Worm (Caenorhabditis elegans) whole organism, L3 larva: ENCODE measurements around the gene F49C12.3.

ENCODE experiments used
- R02D3.7 ChIP-seq: fragments of 150-350 bp; optimal IDR thresholded peaks from 2 replicates; lab custom pipeline; 2014; ENCODE audit warnings: missing biosample characterization, missing genetic modification characterization
- ZK546.5 ChIP-seq: sonication (generic microtip); optimal IDR thresholded peaks from 2 replicates; lab custom pipeline; 2017; ENCODE audit warnings: missing biosample characterization, missing genetic modification characterization
- aly-2 ChIP-seq: fragments of 150-350 bp; optimal IDR thresholded peaks from 2 replicates; lab custom pipeline; 2014; ENCODE audit warnings: missing biosample characterization, missing genetic modification characterization
- ama-1 ChIP-seq: fragments of 150-350 bp; optimal IDR thresholded peaks from 2 replicates; lab custom pipeline; 2018
- ceh-16 ChIP-seq: sonication (generic microtip); optimal IDR thresholded peaks from 2 replicates; lab custom pipeline; 2017; ENCODE audit warnings: missing biosample characterization, missing genetic modification characterization
- ceh-28 ChIP-seq: fragments of 150-350 bp; optimal IDR thresholded peaks from 2 replicates; lab custom pipeline; 2014; ENCODE audit warnings: missing biosample characterization, missing genetic modification reagents, missing genetic modification characterization
- ceh-82 ChIP-seq: fragments of 150-350 bp; optimal IDR thresholded peaks from 2 replicates; lab custom pipeline; 2014; ENCODE audit warnings: missing biosample characterization, missing genetic modification characterization
- ceh-9 ChIP-seq: sonication (generic microtip); optimal IDR thresholded peaks from 2 replicates; lab custom pipeline; 2018; ENCODE audit warnings: missing biosample characterization, missing genetic modification characterization
- daf-12 ChIP-seq: fragments of 150-350 bp; optimal IDR thresholded peaks from 2 replicates; lab custom pipeline; 2014; ENCODE audit warnings: missing biosample characterization, missing genetic modification reagents, missing genetic modification characterization
- egl-5 ChIP-seq: fragments of 150-350 bp; optimal IDR thresholded peaks from 2 replicates; lab custom pipeline; 2017; ENCODE audit warnings: missing biosample characterization, missing genetic modification reagents, missing genetic modification characterization, inconsistent platforms
- elt-1 ChIP-seq: fragments of 150-350 bp; optimal IDR thresholded peaks from 2 replicates; lab custom pipeline; 2014; ENCODE audit warnings: missing biosample characterization, missing genetic modification characterization
- elt-2 ChIP-seq: sonication (generic microtip); optimal IDR thresholded peaks from 2 replicates; lab custom pipeline; 2016; ENCODE audit warnings: missing genetic modification reagents, mild to moderate bottlenecking, missing genetic modification characterization, missing compliant biosample characterization
- elt-3 ChIP-seq, 3 experiments: fragments of 150-350 bp in 1 of 3; sonication (generic microtip) in 2 of 3; optimal IDR thresholded peaks; 2 replicates in 2 of 3; 4 replicates in 1 of 3; lab custom pipeline; 2014 to 2017; ENCODE audit warnings: missing biosample characterization in 3 of 3, missing genetic modification characterization in 3 of 3
- eor-1 ChIP-seq, 2 experiments: fragments of 150-350 bp; optimal IDR thresholded peaks; 2 replicates each; lab custom pipeline; 2014 to 2018; ENCODE audit warnings: missing biosample characterization in 2 of 2, missing genetic modification characterization in 2 of 2
- fkh-10 ChIP-seq: sonication (generic microtip); optimal IDR thresholded peaks from 2 replicates; lab custom pipeline; 2017; ENCODE audit warnings: missing biosample characterization, missing genetic modification reagents, missing genetic modification characterization
- fos-1 ChIP-seq: fragments of 150-350 bp; optimal IDR thresholded peaks from 2 replicates; lab custom pipeline; 2014; ENCODE audit warnings: missing biosample characterization, missing genetic modification characterization
- hmg-11 ChIP-seq: sonication (generic microtip); optimal IDR thresholded peaks from 2 replicates; lab custom pipeline; 2016; ENCODE audit warnings: missing genetic modification characterization, missing compliant biosample characterization
- jun-1 ChIP-seq: fragments of 150-350 bp; optimal IDR thresholded peaks from 2 replicates; lab custom pipeline; 2014; ENCODE audit warnings: missing biosample characterization, missing genetic modification reagents, missing genetic modification characterization
- lin-15B ChIP-seq: fragments of 150-350 bp; optimal IDR thresholded peaks from 2 replicates; lab custom pipeline; 2014; ENCODE audit warnings: missing biosample characterization, missing genetic modification characterization
- lin-39 ChIP-seq: fragments of 150-350 bp; optimal IDR thresholded peaks from 2 replicates; lab custom pipeline; 2018; ENCODE audit warnings: missing biosample characterization, missing genetic modification reagents, missing genetic modification characterization
- lsy-12 ChIP-seq: sonication (generic microtip); optimal IDR thresholded peaks from 2 replicates; lab custom pipeline; 2016; ENCODE audit warnings: mild to moderate bottlenecking, missing genetic modification characterization, missing compliant biosample characterization
- mdl-1 ChIP-seq: fragments of 150-350 bp; optimal IDR thresholded peaks from 2 replicates; lab custom pipeline; 2014; ENCODE audit warnings: missing biosample characterization, missing genetic modification characterization
- mml-1 ChIP-seq: fragments of 150-350 bp; sonication (generic microtip); optimal IDR thresholded peaks from 3 replicates; lab custom pipeline; 2014; ENCODE audit warnings: missing biosample characterization, missing genetic modification characterization
- nhr-12 ChIP-seq: fragments of 150-350 bp; optimal IDR thresholded peaks from 2 replicates; lab custom pipeline; 2014; ENCODE audit warnings: missing biosample characterization, missing genetic modification characterization
- nhr-23 ChIP-seq: fragments of 150-350 bp; optimal IDR thresholded peaks from 2 replicates; lab custom pipeline; 2014; ENCODE audit warnings: missing biosample characterization, missing genetic modification reagents, missing genetic modification characterization
- nhr-28 ChIP-seq: fragments of 150-350 bp; optimal IDR thresholded peaks from 2 replicates; lab custom pipeline; 2014; ENCODE audit warnings: missing biosample characterization, missing genetic modification characterization
- nhr-43 ChIP-seq: sonication (generic microtip); optimal IDR thresholded peaks from 2 replicates; lab custom pipeline; 2016; ENCODE audit warnings: mild to moderate bottlenecking, missing genetic modification characterization, missing compliant biosample characterization; ENCODE audit not compliant: poor library complexity, severe bottlenecking
- nhr-67 ChIP-seq: fragments of 150-350 bp; optimal IDR thresholded peaks from 2 replicates; lab custom pipeline; 2014; ENCODE audit warnings: missing biosample characterization, missing genetic modification characterization
- nhr-76 ChIP-seq: fragments of 150-350 bp; sonication (generic microtip); optimal IDR thresholded peaks from 5 replicates; lab custom pipeline; 2014; ENCODE audit warnings: missing biosample characterization, missing genetic modification characterization
- nhr-77 ChIP-seq: fragments of 150-350 bp; optimal IDR thresholded peaks from 2 replicates; lab custom pipeline; 2014; ENCODE audit warnings: missing biosample characterization, missing genetic modification characterization
- pha-4 ChIP-seq: fragments of 150-350 bp; optimal IDR thresholded peaks from 2 replicates; lab custom pipeline; 2014; ENCODE audit warnings: missing biosample characterization, missing genetic modification reagents, missing genetic modification characterization
- pqm-1 ChIP-seq: fragments of 150-350 bp; optimal IDR thresholded peaks from 2 replicates; lab custom pipeline; 2017; ENCODE audit warnings: missing biosample characterization, missing genetic modification characterization, inconsistent platforms
- sea-2 ChIP-seq: fragments of 150-350 bp; sonication (generic microtip); optimal IDR thresholded peaks from 4 replicates; lab custom pipeline; 2014; ENCODE audit warnings: missing biosample characterization, missing genetic modification reagents, missing genetic modification characterization
- tbx-2 ChIP-seq: sonication (generic microtip); optimal IDR thresholded peaks from 2 replicates; lab custom pipeline; 2016; ENCODE audit warnings: mild to moderate bottlenecking, missing genetic modification characterization, missing compliant biosample characterization
- unc-62 ChIP-seq: fragments of 150-350 bp; sonication (generic microtip); optimal IDR thresholded peaks from 4 replicates; lab custom pipeline; 2014; ENCODE audit warnings: missing biosample characterization, missing genetic modification reagents, missing genetic modification characterization
- ztf-11 ChIP-seq: fragments of 150-350 bp; optimal IDR thresholded peaks from 2 replicates; lab custom pipeline; 2014; ENCODE audit warnings: missing biosample characterization, missing genetic modification characterization
- ztf-4 ChIP-seq: fragments of 150-350 bp; optimal IDR thresholded peaks from 2 replicates; lab custom pipeline; 2014; ENCODE audit warnings: missing biosample characterization, missing genetic modification characterization

The F49C12.3 gene

DNA sequence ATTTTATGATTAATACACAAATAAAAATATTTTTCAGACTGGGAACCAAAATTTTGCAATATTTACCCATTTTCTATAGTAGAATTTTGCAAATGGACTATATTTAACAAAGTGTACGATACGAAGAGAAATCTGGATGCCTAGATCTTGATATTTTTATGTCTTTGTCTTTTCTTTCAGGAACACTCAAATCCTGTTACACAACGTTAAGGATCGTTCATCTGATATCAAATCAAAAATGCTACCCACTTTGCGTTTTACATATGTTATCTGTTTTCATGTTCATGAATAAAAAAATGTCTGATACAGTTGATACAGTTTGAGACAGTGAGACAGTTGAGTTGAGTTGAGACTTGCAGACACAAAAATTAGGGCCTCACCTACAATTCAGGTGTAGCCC lies 3.9 kb upstream of the F49C12.3 start, which contains the start of gene F49C12.1:
TSS of gene F49C12.1 (minus strand) at position 70 of the 400 bp plus-strand sequence.
- TF ChIP-seq nhr-67 (tag; lab: Kevin White, UChicago) (no peak), unc-62 (GFP tag; lab: Kevin White, UChicago) (no peak), ama-1 (lab: Kevin White, UChicago) (no peak), nhr-12 (no peak), lin-15B (tag; lab: Kevin White, UChicago) (no peak), aly-2 (tag; lab: Kevin White, UChicago) (no peak), jun-1 (tag; lab: Kevin White, UChicago) (no peak), ZK546.5 (tag; lab: Kevin White, UChicago) (no peak), daf-12 (tag; lab: Kevin White, UChicago) (no peak), ceh-9 (tag; lab: Kevin White, UChicago) (no peak), nhr-23 (tag; lab: Kevin White, UChicago) (no peak), ceh-82 (tag; lab: Kevin White, UChicago) (no peak)
- TF ChIP-seq, all 47 proteins: peak for 0

DNA sequence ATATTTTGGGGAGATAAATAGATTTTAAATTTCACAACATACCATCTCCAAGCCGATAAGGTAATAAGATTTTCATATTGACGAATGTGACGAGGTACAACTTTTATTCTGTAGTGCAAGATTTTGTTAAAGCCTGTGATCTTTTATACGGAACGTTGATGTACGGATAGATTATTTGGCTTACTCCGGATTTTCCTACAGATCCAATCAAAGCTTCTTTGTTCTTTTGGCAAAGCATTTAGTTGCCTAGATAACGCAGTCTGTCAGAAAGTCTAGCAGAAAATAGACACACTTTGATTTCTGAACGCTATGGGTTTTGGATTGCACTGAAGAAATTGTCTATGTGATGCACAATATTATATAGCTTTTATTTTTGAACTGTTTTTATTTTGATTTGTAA lies 1.1 kb upstream of the F49C12.3 start, which contains the start of gene F49C12.2:
TSS of gene F49C12.2 (minus strand) at position 101 of the 400 bp plus-strand sequence.
- TF ChIP-seq lsy-12 (tag; lab: Kevin White, UChicago) (no peak), pha-4 (tag; lab: Kevin White, UChicago) (no peak), eor-1 (tag; optimal IDR thresholded peaks at IDR 0.05; lab: Kevin White, UChicago) (no peak), aly-2 (tag; lab: Kevin White, UChicago) (no peak), ceh-9 (tag; lab: Kevin White, UChicago) (no peak), nhr-77 (tag; lab: Kevin White, UChicago) (no peak), mml-1 (no peak), R02D3.7 (no peak), egl-5 (tag; lab: Kevin White, UChicago) (no peak), fkh-10 (no peak), nhr-12 (no peak), ztf-11 (tag; lab: Kevin White, UChicago) (no peak), mdl-1 (tag; lab: Kevin White, UChicago) (no peak), ztf-4 (tag; lab: Kevin White, UChicago) (no peak), ceh-28 (no peak), ceh-82 (tag; lab: Kevin White, UChicago) (no peak), nhr-76 (tag; lab: Kevin White, UChicago) (no peak), elt-3 (tag; optimal IDR thresholded peaks at IDR 0.05; lab: Kevin White, UChicago) (no peak), tbx-2 (tag; lab: Kevin White, UChicago) (no peak)

ce11 chrIV:9303994-9304393 lies 3.8 kb downstream of the F49C12.3 start, which contains the start of gene F49C12.4:
Gene F49C12.4, minus strand, starts transcription at chrIV:9304094.
- no peak for TF ChIP-seq nhr-77 (tag; lab: Kevin White, UChicago)
- TF ChIP-seq ceh-28 = no peak
- no peak for TF ChIP-seq elt-1
- no peak for TF ChIP-seq pqm-1 (tag; lab: Kevin White, UChicago)
- no peak for TF ChIP-seq egl-5 (tag; lab: Kevin White, UChicago)

DNA sequence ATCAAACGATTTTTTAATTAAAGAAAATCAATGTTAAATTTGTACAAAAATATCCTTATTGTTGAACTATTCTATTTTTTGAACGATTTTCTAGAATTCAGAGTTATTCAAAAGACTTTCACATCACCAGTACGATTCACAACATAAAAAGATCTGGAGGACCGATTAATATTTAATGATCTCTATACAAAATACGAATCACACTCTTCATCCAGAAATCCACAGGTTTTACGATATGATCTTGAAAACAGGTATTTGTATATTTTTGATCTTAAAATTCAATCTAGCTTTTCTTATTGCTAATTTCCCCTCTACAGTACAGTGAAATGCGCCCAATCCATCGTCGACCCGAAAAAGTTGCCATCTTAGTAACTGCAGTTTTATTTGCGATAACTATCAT lies 4.4 kb downstream of the F49C12.3 start, which contains the start of gene F49C12.5:
TSS of gene F49C12.5 (plus strand) at position 301 of the 400 bp plus-strand sequence.
- TF ChIP-seq ceh-16 (no peak), elt-2 (tag; lab: Kevin White, UChicago) (no peak), lin-39 (no peak), eor-1 (tag; optimal IDR thresholded peaks at IDR 0.05; lab: Kevin White, UChicago) (no peak), ztf-11 (tag; lab: Kevin White, UChicago) (no peak), fos-1 (no peak), sea-2 (GFP tag; lab: Kevin White, UChicago) (no peak), fkh-10 (no peak)

ce11 chrIV:9308975-9309374 lies 8.7 kb downstream of the F49C12.3 start, which contains the start of gene F49C12.6:
Gene F49C12.6, minus strand, starts transcription at chrIV:9309075.
- TF ChIP-seq ztf-11 (tag; lab: Kevin White, UChicago) (no peak), daf-12 (tag; lab: Kevin White, UChicago) (no peak), hmg-11 (tag; lab: Kevin White, UChicago) (no peak), aly-2 (tag; lab: Kevin White, UChicago) (no peak), ceh-16 (no peak), eor-1 (tag; optimal IDR thresholded peaks at IDR 0.05; lab: Kevin White, UChicago) (no peak), nhr-76 (tag; lab: Kevin White, UChicago) (no peak), nhr-23 (tag; lab: Kevin White, UChicago) (no peak), lin-15B (tag; lab: Kevin White, UChicago) (no peak), nhr-67 (tag; lab: Kevin White, UChicago) (no peak), pqm-1 (tag; lab: Kevin White, UChicago) (no peak), nhr-43 (tag; lab: Kevin White, UChicago) (no peak), nhr-28 (tag; lab: Kevin White, UChicago) (no peak), ceh-28 (no peak)
